Fruit fly (Drosophila melanogaster): ENCODE results near the gene Drsl2.
A peak's percentile ranks its signal among the peaks of the same experiment; 100 is the strongest.

DNA sequence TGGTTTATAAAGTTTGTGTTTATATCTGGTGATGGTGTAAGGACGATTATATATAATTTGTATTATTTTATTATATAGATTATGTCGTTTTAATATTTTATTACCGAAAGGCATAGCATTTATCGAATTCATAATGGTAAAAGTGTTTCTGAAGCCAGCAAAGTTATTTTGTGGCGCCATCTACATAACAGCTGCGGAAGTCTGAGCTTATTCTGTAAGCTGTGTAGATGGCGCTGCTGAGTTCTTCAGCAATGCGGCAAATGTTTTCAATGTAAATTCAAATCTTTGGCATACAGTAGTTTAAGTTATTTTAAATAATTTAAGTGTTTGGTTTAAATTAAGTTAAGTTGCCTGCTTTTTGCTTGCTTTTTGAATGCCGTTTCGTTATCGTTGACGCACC lies 25.7 kb upstream of the Drsl2 start:
- TF ChIP-seq psq (GFP tag; optimal IDR thresholded peaks at IDR 0.05) (no peak), tai (GFP tag; optimal IDR thresholded peaks at IDR 0.05) (no peak), Myc (optimal IDR thresholded peaks at IDR 0.05) (peak; percentile 8)
